Worm (Caenorhabditis elegans): ENCODE data around the gene dhs-14.

- TF ChIP-seq lin-15B (tag; optimal IDR thresholded peaks at IDR 0.05) (no peak), unc-86 (tag; optimal IDR thresholded peaks at IDR 0.05) (no peak), nhr-28 (tag; optimal IDR thresholded peaks at IDR 0.05) (no peak), mdl-1 (tag; optimal IDR thresholded peaks at IDR 0.05) (no peak), fos-1 (tag; optimal IDR thresholded peaks at IDR 0.05) (no peak), rnt-1 (tag; optimal IDR thresholded peaks at IDR 0.05) (no peak), skn-1 (tag; optimal IDR thresholded peaks at IDR 0.05) (no peak), nhr-77 (tag; optimal IDR thresholded peaks at IDR 0.05) (no peak)
Observed at ce11 chrV:2718688-2719185, 46.3 kb downstream of the dhs-14 start, which contains the start of gene srt-29.

All from whole organism, L1 larva.